Fruit fly (Drosophila melanogaster): ENCODE data around the gene RabGGTb.

- TF ChIP-seq psq (optimal IDR thresholded peaks at IDR 0.05) (no peak), ttk (optimal IDR thresholded peaks at IDR 0.05) (no peak), Sin3A (optimal IDR thresholded peaks at IDR 0.05) (no peak), h (optimal IDR thresholded peaks at IDR 0.05) (no peak), insv (optimal IDR thresholded peaks at IDR 0.05) (no peak), Myc (optimal IDR thresholded peaks at IDR 0.05) (no peak)
Measured at dm6 chr2L:2851589-2851988, 27.3 kb upstream of the RabGGTb start.

Measured in Kc167 (cell line).